Worm (Caenorhabditis elegans) whole organism, dauer: Measurements from ENCODE around the gene srh-80.
"Not testable (repeated sequence)": the region's sequence is repeated elsewhere in the genome, so short reads cannot be mapped to it uniquely, and the experiment has no call there.

Source experiments
- unc-62 ChIP-seq: sonication (generic microtip); optimal IDR thresholded peaks from 2 replicates; lab custom pipeline; 2017; ENCODE audit warnings: missing biosample characterization, missing genetic modification reagents, missing genetic modification characterization

srh-80 gene

ce11 chrV:219632-220031, at the start of gene srh-80:
TSS of gene srh-80 (plus strand) at chrV:219932.
- no peak for TF ChIP-seq unc-62 (GFP tag; lab: Kevin White, UChicago)

- TF ChIP-seq unc-62 (GFP tag; lab: Kevin White, UChicago): no peak
Observed at ce11 chrV:172110-172509, 47.6 kb upstream of the srh-80 start, which contains the start of gene cfap-36. TSS of gene cfap-36 (minus strand) at chrV:172210.

- TF ChIP-seq unc-62 (GFP tag; lab: Kevin White, UChicago): no peak
Observed at ce11 chrV:173437-173836, 46.3 kb upstream of the srh-80 start.

- TF ChIP-seq unc-62 (GFP tag; lab: Kevin White, UChicago): no peak
Observed at ce11 chrV:174520-174919, 45.2 kb upstream of the srh-80 start.

ce11 chrV:176870-177467, 42.8 kb upstream of the srh-80 start, which contains the start of gene cul-3:
TSS of gene cul-3 (plus strand) at chrV:177417.
- TF ChIP-seq unc-62 (GFP tag; lab: Kevin White, UChicago): no peak

ce11 chrV:185124-185523, 34.6 kb upstream of the srh-80 start:
- no peak for TF ChIP-seq unc-62 (GFP tag; lab: Kevin White, UChicago)

- TF ChIP-seq unc-62 (GFP tag; lab: Kevin White, UChicago): no peak
Observed at ce11 chrV:185694-186217, 34.0 kb upstream of the srh-80 start, which contains the start of gene arid-1. TSS of gene arid-1 (plus strand) at chrV:186167.

- TF ChIP-seq unc-62 (GFP tag; lab: Kevin White, UChicago): no peak
Observed at ce11 chrV:189436-189835, 30.3 kb upstream of the srh-80 start.

ce11 chrV:194760-195159, 25.0 kb upstream of the srh-80 start:
- TF ChIP-seq unc-62 (GFP tag; lab: Kevin White, UChicago): no peak

- TF ChIP-seq unc-62 (GFP tag; lab: Kevin White, UChicago): no peak
Observed at ce11 chrV:201300-201699, 18.4 kb upstream of the srh-80 start, which contains the start of gene trpp-1. TSS of gene trpp-1 (plus strand) at chrV:201600.

ce11 chrV:203855-204432, 15.8 kb upstream of the srh-80 start, which contains the start of gene lec-12:
TSS of gene lec-12 (plus strand) at chrV:204382.
- no peak for TF ChIP-seq unc-62 (GFP tag; lab: Kevin White, UChicago)

ce11 chrV:206814-207213, 12.9 kb upstream of the srh-80 start:
- no peak for TF ChIP-seq unc-62 (GFP tag; lab: Kevin White, UChicago)

- no peak for TF ChIP-seq unc-62 (GFP tag; lab: Kevin White, UChicago)
Observed at ce11 chrV:211388-212168, 8.2 kb upstream of the srh-80 start.

- TF ChIP-seq unc-62 (GFP tag; lab: Kevin White, UChicago): not testable (repeated sequence)
Observed at ce11 chrV:212687-213086, 7.0 kb upstream of the srh-80 start, which contains the start of gene DC2.5. TSS of gene DC2.5 (minus strand) at chrV:212787.

- TF ChIP-seq unc-62 (GFP tag; lab: Kevin White, UChicago): no peak
Observed at ce11 chrV:215697-216096, 4.0 kb upstream of the srh-80 start.

- no peak for TF ChIP-seq unc-62 (GFP tag; lab: Kevin White, UChicago)
Observed at ce11 chrV:216847-217246, 2.9 kb upstream of the srh-80 start, which contains the start of gene srh-78. TSS of gene srh-78 (plus strand) at chrV:217147.
